Worm (Caenorhabditis elegans): ENCODE results near the gene Y47D3B.3.

Gene Y47D3B.3

ce11 chrIII:11402717-11403116, 5.1 kb downstream of the Y47D3B.3 start, which contains the start of gene Y47D3B.12:
Y47D3B.12 (plus strand) TSS chrIII:11403017.
- TF ChIP-seq ceh-91 (GFP tag; IDR thresholded peaks at IDR 0.05) (no peak), nfya-1 (tag; optimal IDR thresholded peaks at IDR 0.05; ENCODE audit: borderline replicate concordance, insufficient read depth) (no peak), chd-7 (tag; optimal IDR thresholded peaks at IDR 0.05) (no peak), tbp1 (GFP tag; optimal IDR thresholded peaks at IDR 0.05) (no peak)

- TF ChIP-seq F37B4.10 (GFP tag; IDR thresholded peaks at IDR 0.05) (no peak), chd-7 (tag; optimal IDR thresholded peaks at IDR 0.05) (no peak), F55B11.4 (tag; optimal IDR thresholded peaks at IDR 0.05; ENCODE audit: borderline replicate concordance, insufficient read depth) (no peak)
Measured at ce11 chrIII:11405049-11405448, 7.5 kb downstream of the Y47D3B.3 start, which contains the start of gene Y47D3B.4. Y47D3B.4 (plus strand) TSS chrIII:11405349.

- TF ChIP-seq pbrm-1 (GFP tag; IDR thresholded peaks at IDR 0.05) = no peak
- no peak for TF ChIP-seq hlh-12 (tag; optimal IDR thresholded peaks at IDR 0.05)
- TF ChIP-seq somi-1 (GFP tag; optimal IDR thresholded peaks at IDR 0.05) = no peak
- no peak for TF ChIP-seq tbp1 (GFP tag; optimal IDR thresholded peaks at IDR 0.05)
- TF ChIP-seq ztf-26 (tag; optimal IDR thresholded peaks at IDR 0.05) = no peak
- TF ChIP-seq bed-1 (GFP tag; IDR thresholded peaks at IDR 0.05) = no peak
- no peak for TF ChIP-seq snpc-3.4 (tag; optimal IDR thresholded peaks at IDR 0.05)
- no peak for TF ChIP-seq fkh-3 (tag; optimal IDR thresholded peaks at IDR 0.05)
- TF ChIP-seq ztf-18 (tag; optimal IDR thresholded peaks at IDR 0.05) = no peak
- TF ChIP-seq dpl-1 (GFP tag; optimal IDR thresholded peaks at IDR 0.05) = no peak
Measured at ce11 chrIII:11410378-11410777, 12.8 kb downstream of the Y47D3B.3 start, which contains the start of gene twk-31. twk-31 (plus strand) TSS chrIII:11410678.

- TF ChIP-seq ZK185.1 (tag; optimal IDR thresholded peaks at IDR 0.05; ENCODE audit: poor library complexity, severe bottlenecking) (no peak), ceh-79 (tag; optimal IDR thresholded peaks at IDR 0.05) (no peak), dpl-1 (GFP tag; optimal IDR thresholded peaks at IDR 0.05) (no peak), F55B11.4 (tag; optimal IDR thresholded peaks at IDR 0.05; ENCODE audit: borderline replicate concordance, insufficient read depth) (no peak), cebp-2 (GFP tag; IDR thresholded peaks at IDR 0.05) (0 out of 2 replicates have a peak, but pooled peaks have one; percentile 49), Y53G8AR.9 (GFP tag; conservative IDR thresholded peaks at IDR 0.05) (no peak)
Measured at ce11 chrIII:11419551-11419950, 22.0 kb downstream of the Y47D3B.3 start.

- TF ChIP-seq ztf-25 (GFP tag; IDR thresholded peaks at IDR 0.05) (no peak), C06A6.2 (GFP tag; conservative IDR thresholded peaks at IDR 0.05) (no peak), nhr-90 (tag; optimal IDR thresholded peaks at IDR 0.05) (no peak), egl-18 (GFP tag; IDR thresholded peaks at IDR 0.05) (no peak)
Measured at ce11 chrIII:11424815-11425214, 27.2 kb downstream of the Y47D3B.3 start.

ce11 chrIII:11426906-11427305, 29.3 kb downstream of the Y47D3B.3 start, which contains the start of gene idpc-1:
idpc-1 (plus strand) TSS chrIII:11427206.
- TF ChIP-seq ceh-27 (GFP tag; optimal IDR thresholded peaks at IDR 0.05) (no peak), ccch-3 (GFP tag; optimal IDR thresholded peaks at IDR 0.05) (no peak), F37B4.10 (GFP tag; IDR thresholded peaks at IDR 0.05) (no peak)

- TF ChIP-seq dox-1 (GFP tag; IDR thresholded peaks at IDR 0.05) (peak; percentile 39; the same call in 1 of the 2 replicates), rec-8 (tag; optimal IDR thresholded peaks at IDR 0.05) (no peak), rpc-1 (optimal IDR thresholded peaks at IDR 0.05) (no peak), rpc-1 (tag; optimal IDR thresholded peaks at IDR 0.05) (no peak), B0336.3 (GFP tag; IDR thresholded peaks at IDR 0.05) (0 out of 2 replicates have a peak, but pooled peaks have one; percentile 10), ztf-28 (GFP tag; IDR thresholded peaks at IDR 0.05) (no peak), B0035.1 (tag; optimal IDR thresholded peaks at IDR 0.05) (no peak), Y56A3A.18 (GFP tag; IDR thresholded peaks at IDR 0.05) (no peak), zfh-2 (GFP tag; conservative IDR thresholded peaks at IDR 0.05) (peak; percentile 93), Y67H2A.10 (GFP tag; conservative IDR thresholded peaks at IDR 0.05) (no peak), ztf-25 (GFP tag; IDR thresholded peaks at IDR 0.05) (no peak), egrh-3 (GFP tag; IDR thresholded peaks at IDR 0.05) (peak; percentile 96), unc-130 (GFP tag; optimal IDR thresholded peaks at IDR 0.05) (no peak), lag-1 (GFP tag; IDR thresholded peaks at IDR 0.05) (no peak)
Measured at ce11 chrIII:11427548-11428152, 30.1 kb downstream of the Y47D3B.3 start.
